Fruit fly (Drosophila melanogaster): Measurements from ENCODE around the gene beta-Spec.
A peak's percentile ranks its signal among the peaks of the same experiment; 100 is the strongest.

beta-Spec gene

DNA sequence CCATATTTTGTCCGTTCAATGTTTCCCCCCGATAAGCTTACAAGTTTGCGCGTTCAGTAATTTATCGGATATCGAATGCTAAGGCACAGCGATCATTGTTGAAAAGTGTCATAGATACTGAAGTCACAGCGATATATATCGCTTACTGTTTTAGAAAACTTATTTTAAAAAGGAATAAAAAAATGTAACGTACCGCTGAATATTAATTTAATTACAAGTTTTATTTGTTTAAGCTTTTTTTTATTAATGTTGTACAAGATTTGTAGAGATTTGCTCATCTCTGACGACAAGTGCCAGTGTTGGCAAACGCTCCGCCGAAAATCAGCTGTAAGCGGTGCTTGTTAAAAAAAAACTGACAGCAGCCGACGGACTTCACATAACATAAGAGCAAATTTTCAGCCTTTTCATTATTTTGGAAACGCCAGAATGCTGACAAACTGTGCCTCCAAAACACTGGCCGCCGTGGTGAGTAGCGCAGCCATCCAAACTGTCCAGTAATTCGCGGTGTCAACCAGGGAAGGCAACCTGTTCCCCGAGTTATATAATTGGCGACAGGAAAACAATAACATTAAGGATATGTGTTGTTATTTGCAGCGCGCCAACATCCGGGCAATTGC is 25.1 kb upstream of the beta-Spec start, which contains the start of the genes corolla and ND-24 (continued):
- peak; percentile 31 for TF ChIP-seq nom (GFP tag; optimal IDR thresholded peaks at IDR 0.05)
- peak; percentile 89 for TF ChIP-seq BEAF-32 (GFP tag; optimal IDR thresholded peaks at IDR 0.05)
- TF ChIP-seq tio (GFP tag; optimal IDR thresholded peaks at IDR 0.05) = no peak
- peak; percentile 45 for TF ChIP-seq Nf-YB (GFP tag; optimal IDR thresholded peaks at IDR 0.05)
- TF ChIP-seq bab2 (GFP tag; optimal IDR thresholded peaks at IDR 0.05) = peak; percentile 84
- peak; percentile 37 for TF ChIP-seq D19A (tag; optimal IDR thresholded peaks at IDR 0.05)
- TF ChIP-seq HmgD (GFP tag; optimal IDR thresholded peaks at IDR 0.05) = no peak
- peak; percentile 53 for TF ChIP-seq kah (GFP tag; optimal IDR thresholded peaks at IDR 0.05)
- peak; percentile 81 for TF ChIP-seq CG8944 (GFP tag; optimal IDR thresholded peaks at IDR 0.05)
- TF ChIP-seq p53 (GFP tag; optimal IDR thresholded peaks at IDR 0.05) = no peak
- peak; percentile 87 for TF ChIP-seq CG1647 (GFP tag; optimal IDR thresholded peaks at IDR 0.05)
- TF ChIP-seq CG7786 (GFP tag; optimal IDR thresholded peaks at IDR 0.05) = peak; percentile 77
- peak; percentile 63 for TF ChIP-seq CG4328 (GFP tag; optimal IDR thresholded peaks at IDR 0.05)
- TF ChIP-seq sens (GFP tag) = peak; percentile 97
- peak; percentile 58 for TF ChIP-seq B-H2 (GFP tag; optimal IDR thresholded peaks at IDR 0.05)
- no peak for TF ChIP-seq exex (tag; optimal IDR thresholded peaks at IDR 0.05)
- TF ChIP-seq Atf6 (GFP tag; IDR thresholded peaks at IDR 0.05) = peak; percentile 87
- TF ChIP-seq disco-r (GFP tag; optimal IDR thresholded peaks at IDR 0.05) = peak; percentile 73
- peak; percentile 84 for TF ChIP-seq CG2889 (GFP tag; IDR thresholded peaks at IDR 0.05)
- TF ChIP-seq ato (GFP tag; IDR thresholded peaks at IDR 0.05; ENCODE audit: partially characterized antibody) = peak; percentile 49
- TF ChIP-seq CG3995 (GFP tag; optimal IDR thresholded peaks at IDR 0.05) = peak; percentile 92
- TF ChIP-seq dan (GFP tag; IDR thresholded peaks at IDR 0.05) = peak; percentile 46; the same call in 1 of the 2 replicates
- TF ChIP-seq zfh1 (GFP tag; IDR thresholded peaks at IDR 0.05) = peak; percentile 89
- peak; percentile 77 for TF ChIP-seq Dp (GFP tag; optimal IDR thresholded peaks at IDR 0.05)
- peak; percentile 78 for TF ChIP-seq CG31224 (GFP tag; IDR thresholded peaks at IDR 0.05)
- TF ChIP-seq CG18619 (GFP tag; optimal IDR thresholded peaks at IDR 0.05) = peak; percentile 68
- peak; percentile 54 for TF ChIP-seq CG6683 (GFP tag; optimal IDR thresholded peaks at IDR 0.05)
- TF ChIP-seq Dek (tag; optimal IDR thresholded peaks at IDR 0.05) = peak; percentile 74
- TF ChIP-seq HLH4C (GFP tag; IDR thresholded peaks at IDR 0.05; ENCODE audit: partially characterized antibody) = peak; percentile 88
- peak; percentile 69 for TF ChIP-seq trem (tag; optimal IDR thresholded peaks at IDR 0.05)
- peak; percentile 93 for TF ChIP-seq CG2120 (GFP tag; optimal IDR thresholded peaks at IDR 0.05)
- TF ChIP-seq grn (GFP tag; optimal IDR thresholded peaks at IDR 0.05) = no peak
- TF ChIP-seq gfzf (GFP tag; optimal IDR thresholded peaks at IDR 0.05) = peak; percentile 45
- TF ChIP-seq CG3726 (GFP tag; IDR thresholded peaks at IDR 0.05) = 0 out of 3 replicates have a peak, but pooled peaks have one; percentile 66
- TF ChIP-seq fd102C (GFP tag; optimal IDR thresholded peaks at IDR 0.05) = peak; percentile 4
- TF ChIP-seq tup (GFP tag; optimal IDR thresholded peaks at IDR 0.05) = peak; percentile 76
- no peak for TF ChIP-seq z (GFP tag; IDR thresholded peaks at IDR 0.05)
- peak; percentile 84 for TF ChIP-seq CG15514 (GFP tag; optimal IDR thresholded peaks at IDR 0.05)
- no peak for TF ChIP-seq hkb (optimal IDR thresholded peaks at IDR 0.05)
- TF ChIP-seq hkb (GFP tag; IDR thresholded peaks at IDR 0.05) = peak; percentile 85
- no peak for TF ChIP-seq CG2199 (GFP tag; IDR thresholded peaks at IDR 0.05)
- TF ChIP-seq Antp (GFP tag; optimal IDR thresholded peaks at IDR 0.05) = peak; percentile 78
- peak; percentile 83 for TF ChIP-seq CG4820 (GFP tag; optimal IDR thresholded peaks at IDR 0.05)
- TF ChIP-seq CG33213 (GFP tag; optimal IDR thresholded peaks at IDR 0.05) = peak; percentile 79
- TF ChIP-seq nmo (GFP tag; optimal IDR thresholded peaks at IDR 0.05) = peak; percentile 84
- no peak for TF ChIP-seq pfk (GFP tag; optimal IDR thresholded peaks at IDR 0.05)
- TF ChIP-seq CG8924 (tag; optimal IDR thresholded peaks at IDR 0.05) = peak; percentile 59
- TF ChIP-seq Blimp-1 (GFP tag; optimal IDR thresholded peaks at IDR 0.05) = peak; percentile 80
- TF ChIP-seq crol (GFP tag; IDR thresholded peaks at IDR 0.05) = 0 out of 2 replicates have a peak, but pooled peaks have one; percentile 9
- peak; percentile 86 for TF ChIP-seq gro (GFP tag; optimal IDR thresholded peaks at IDR 0.05)
